Worm (Caenorhabditis elegans) whole organism, young adult: Measurements from ENCODE around the gene srt-32.

ENCODE experiments used
- C17E4.6 ChIP-seq: fragments of 200-800 bp; sonication (Bioruptor generic); IDR thresholded peaks from 2 replicates; pipeline ENCODE4 v1.3.6; 2022; ENCODE audit warnings: missing genetic modification reagents, missing genetic modification characterization, missing compliant biosample characterization
- F33H1.4 ChIP-seq: fragments of 200-800 bp; sonication (Bioruptor generic); IDR thresholded peaks from 2 replicates; pipeline ENCODE4 v1.3.6; 2022; ENCODE audit warnings: missing genetic modification reagents, missing genetic modification characterization, missing compliant biosample characterization
- F49E8.2 ChIP-seq: sonication (generic microtip); optimal IDR thresholded peaks from 3 replicates; lab custom pipeline; 2017; ENCODE audit warnings: missing genetic modification characterization, mild to moderate bottlenecking, missing compliant biosample characterization, antibody characterized with exemption, moderate library complexity; ENCODE audit not compliant: insufficient read depth
- F52B5.7 ChIP-seq: sonication (generic microtip); optimal IDR thresholded peaks from 2 replicates; lab custom pipeline; 2016; ENCODE audit warnings: mild to moderate bottlenecking, missing genetic modification characterization, missing compliant biosample characterization
- F55B11.4 ChIP-seq: sonication (generic microtip); optimal IDR thresholded peaks from 2 replicates; lab custom pipeline; 2016; ENCODE audit warnings: missing compliant biosample characterization, missing genetic modification characterization, borderline replicate concordance; ENCODE audit not compliant: insufficient read depth
- F57A8.1 ChIP-seq: fragments of 200-800 bp; sonication (Bioruptor generic); optimal IDR thresholded peaks from 2 replicates; lab custom pipeline; 2018; ENCODE audit warnings: mild to moderate bottlenecking, missing genetic modification characterization, moderate library complexity, missing compliant biosample characterization
- Y53G8AR.9 ChIP-seq: fragments of 200-800 bp; sonication (Bioruptor generic); conservative IDR thresholded peaks from 2 replicates; pipeline ENCODE4 v1.3.6; 2022; ENCODE audit warnings: missing genetic modification reagents, missing genetic modification characterization, missing compliant biosample characterization
- ZK185.1 ChIP-seq: sonication (generic microtip); optimal IDR thresholded peaks from 2 replicates; lab custom pipeline; 2016; ENCODE audit warnings: mild to moderate bottlenecking, missing genetic modification characterization, missing compliant biosample characterization; ENCODE audit not compliant: poor library complexity, severe bottlenecking
- ama-1 ChIP-seq, 3 experiments: fragments of 150-350 bp in 1 of 3; sonication (generic microtip) in 2 of 3; optimal IDR thresholded peaks; 2 replicates each; lab custom pipeline; 2014 to 2018; ENCODE audit warnings: missing biosample characterization in 2 of 3, missing genetic modification characterization in 2 of 3, missing genetic modification reagents in 2 of 3
- attf-3 ChIP-seq: fragments of 200-800 bp; sonication (Bioruptor generic); conservative IDR thresholded peaks from 2 replicates; pipeline ENCODE4 v1.3.6; 2022; ENCODE audit warnings: missing genetic modification reagents, missing genetic modification characterization, missing compliant biosample characterization
- cebp-1 ChIP-seq, 2 experiments: fragments of 200-800 bp in 1 of 2; sonication (Bioruptor generic) in 1 of 2; sonication (generic microtip) in 1 of 2; IDR thresholded peaks in 1 of 2; optimal IDR thresholded peaks in 1 of 2; 2 replicates each; pipeline versions ENCODE4 v1.3.6 to Lab custom; 2017 to 2022; ENCODE audit warnings: missing compliant biosample characterization in 2 of 2, missing genetic modification characterization in 2 of 2, mild to moderate bottlenecking in 1 of 2, missing genetic modification reagents in 1 of 2, moderate library complexity in 1 of 2
- cebp-2 ChIP-seq: fragments of 200-800 bp; sonication (Bioruptor generic); IDR thresholded peaks from 2 replicates; pipeline ENCODE4 v1.3.6; 2022; ENCODE audit warnings: missing genetic modification characterization, missing compliant biosample characterization
- ceh-27 ChIP-seq: fragments of 200-800 bp; sonication (Bioruptor generic); optimal IDR thresholded peaks from 2 replicates; lab custom pipeline; 2018; ENCODE audit warnings: mild to moderate bottlenecking, missing genetic modification characterization, moderate library complexity, missing compliant biosample characterization
- ceh-91 ChIP-seq: fragments of 200-800 bp; sonication (Bioruptor generic); IDR thresholded peaks from 2 replicates; pipeline ENCODE4 v1.3.6; 2022; ENCODE audit warnings: missing genetic modification reagents, missing genetic modification characterization, missing compliant biosample characterization
- chd-7 ChIP-seq: sonication (generic microtip); optimal IDR thresholded peaks from 2 replicates; lab custom pipeline; 2016; ENCODE audit warnings: mild to moderate bottlenecking, missing genetic modification characterization, moderate library complexity, missing compliant biosample characterization
- efl-1 ChIP-seq: fragments of 150-350 bp; optimal IDR thresholded peaks from 2 replicates; lab custom pipeline; 2014; ENCODE audit warnings: missing biosample characterization, missing genetic modification reagents, missing genetic modification characterization
- him-1 ChIP-seq: sonication (generic microtip); optimal IDR thresholded peaks from 2 replicates; lab custom pipeline; 2016; ENCODE audit warnings: missing genotype, missing genetic modification reagents, missing genetic modification characterization, missing compliant biosample characterization
- hlh-26 ChIP-seq: fragments of 200-800 bp; sonication (Bioruptor generic); conservative IDR thresholded peaks from 2 replicates; pipeline ENCODE4 v1.3.6; 2022; ENCODE audit warnings: missing genetic modification reagents, missing genetic modification characterization, missing compliant biosample characterization
- hmg-1.2 ChIP-seq: fragments of 200-800 bp; sonication (Bioruptor generic); IDR thresholded peaks from 2 replicates; pipeline ENCODE4 v1.3.6; 2022; ENCODE audit warnings: missing genetic modification reagents, missing genetic modification characterization, missing compliant biosample characterization
- let-526 ChIP-seq: fragments of 200-800 bp; sonication (Bioruptor generic); IDR thresholded peaks from 2 replicates; pipeline ENCODE4 v1.3.6; 2022; ENCODE audit warnings: missing genetic modification reagents, missing genetic modification characterization, missing compliant biosample characterization
- lin-40 ChIP-seq: sonication (generic microtip); optimal IDR thresholded peaks from 2 replicates; lab custom pipeline; 2016; ENCODE audit warnings: missing genetic modification characterization, mild to moderate bottlenecking, missing compliant biosample characterization, missing genotype, missing genetic modification reagents
- madf-10 ChIP-seq: sonication (generic microtip); optimal IDR thresholded peaks from 2 replicates; lab custom pipeline; 2016; ENCODE audit warnings: mild to moderate bottlenecking, missing genetic modification characterization, missing compliant biosample characterization
- madf-6 ChIP-seq: fragments of 200-800 bp; sonication (Bioruptor generic); IDR thresholded peaks from 2 replicates; pipeline ENCODE4 v1.3.6; 2022; ENCODE audit warnings: missing genetic modification reagents, missing genetic modification characterization, missing compliant biosample characterization
- madf-8 ChIP-seq: fragments of 200-800 bp; sonication (Bioruptor generic); conservative IDR thresholded peaks from 2 replicates; pipeline ENCODE4 v1.3.6; 2022; ENCODE audit warnings: missing genetic modification reagents, missing genetic modification characterization, missing compliant biosample characterization
- nfya-1 ChIP-seq: sonication (generic microtip); optimal IDR thresholded peaks from 2 replicates; lab custom pipeline; 2017; ENCODE audit warnings: antibody characterized with exemption, missing compliant biosample characterization, missing genetic modification characterization, borderline replicate concordance; ENCODE audit not compliant: insufficient read depth
- nfyb-1 ChIP-seq: fragments of 200-800 bp; sonication (Bioruptor generic); IDR thresholded peaks from 2 replicates; pipeline ENCODE4 v1.3.6; 2022; ENCODE audit warnings: missing genetic modification reagents, missing genetic modification characterization, missing compliant biosample characterization
- nhr-90 ChIP-seq: sonication (generic microtip); optimal IDR thresholded peaks from 2 replicates; lab custom pipeline; 2016; ENCODE audit warnings: missing genotype, mild to moderate bottlenecking, missing genetic modification characterization, missing compliant biosample characterization
- repo-1 ChIP-seq: sonication (generic microtip); optimal IDR thresholded peaks from 2 replicates; lab custom pipeline; 2017; ENCODE audit warnings: mild to moderate bottlenecking, missing genetic modification characterization, missing compliant biosample characterization
- sdz-38 ChIP-seq: sonication (generic microtip); optimal IDR thresholded peaks from 2 replicates; lab custom pipeline; 2016; ENCODE audit warnings: missing genotype, missing genetic modification characterization, missing compliant biosample characterization
- snpc-1.3 ChIP-seq: sonication (generic microtip); optimal IDR thresholded peaks from 2 replicates; lab custom pipeline; 2017; ENCODE audit warnings: missing genetic modification characterization, mild to moderate bottlenecking, missing compliant biosample characterization, antibody characterized with exemption, moderate library complexity, missing genotype, missing genetic modification reagents; ENCODE audit not compliant: insufficient read depth
- snpc-3.4 ChIP-seq: sonication (generic microtip); optimal IDR thresholded peaks from 2 replicates; lab custom pipeline; 2017; ENCODE audit warnings: missing genetic modification characterization, mild to moderate bottlenecking, missing compliant biosample characterization, antibody characterized with exemption, moderate library complexity, missing genotype, missing genetic modification reagents
- xnd-1 ChIP-seq: sonication (generic microtip); optimal IDR thresholded peaks from 2 replicates; lab custom pipeline; 2016; ENCODE audit warnings: missing genotype, missing genetic modification reagents, missing genetic modification characterization, missing compliant biosample characterization
- zim-3 ChIP-seq: sonication (generic microtip); optimal IDR thresholded peaks from 2 replicates; lab custom pipeline; 2017; ENCODE audit warnings: mild to moderate bottlenecking, missing genetic modification characterization, moderate library complexity, missing compliant biosample characterization
- ztf-3 ChIP-seq: fragments of 200-800 bp; sonication (Bioruptor generic); optimal IDR thresholded peaks from 2 replicates; lab custom pipeline; 2018; ENCODE audit warnings: mild to moderate bottlenecking, missing genetic modification characterization, missing compliant biosample characterization

srt-32 gene

ce11 chrV:14579619-14580018 lies 20.2 kb downstream of the srt-32 start, which contains the start of gene gar-3:
gar-3 (minus strand) TSS chrV:14579719.
- no peak for TF ChIP-seq F49E8.2 (tag; lab: Kevin White, UChicago)
- TF ChIP-seq F55B11.4 (tag; lab: Kevin White, UChicago), result no peak
- no peak for TF ChIP-seq snpc-3.4 (tag; lab: Kevin White, UChicago)
- TF ChIP-seq nhr-90 (tag; lab: Kevin White, UChicago), result no peak
- TF ChIP-seq cebp-1 (GFP tag; IDR thresholded peaks at IDR 0.05; lab: Robert Waterston, UW), result no peak
- TF ChIP-seq cebp-1 (tag; optimal IDR thresholded peaks at IDR 0.05; lab: Kevin White, UChicago), result no peak
- TF ChIP-seq C17E4.6, result no peak

DNA sequence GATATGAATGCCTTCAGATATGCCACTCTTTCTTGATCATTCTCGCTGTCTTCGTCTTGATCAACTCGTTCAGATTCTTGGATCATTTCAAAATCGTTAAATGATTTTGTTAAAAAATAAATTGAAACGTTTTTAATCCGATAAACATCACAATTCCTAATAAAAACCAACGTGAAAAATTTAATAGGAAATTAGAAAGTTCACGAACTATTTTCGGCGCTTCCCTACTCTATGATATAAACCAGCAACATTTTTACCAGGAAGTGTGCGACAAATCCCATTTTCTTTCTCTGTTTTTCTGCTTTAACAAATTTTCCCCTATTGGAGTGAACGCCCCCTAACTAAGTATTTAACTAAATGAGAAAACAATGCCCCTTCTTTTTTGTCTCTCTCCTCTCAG lies 25.9 kb downstream of the srt-32 start, which contains the start of gene Y40H4A.2:
Y40H4A.2 (minus strand) TSS at position 101 of the 400 bp plus-strand sequence.
- no peak for TF ChIP-seq zim-3 (tag; lab: Kevin White, UChicago)
- TF ChIP-seq ama-1 (optimal IDR thresholded peaks at IDR 0.05; lab: Kevin White, UChicago), result no peak
- no peak for TF ChIP-seq ama-1 (GFP tag; optimal IDR thresholded peaks at IDR 0.05; lab: Kevin White, UChicago)
- TF ChIP-seq ZK185.1 (tag; lab: Kevin White, UChicago), result no peak
- TF ChIP-seq F52B5.7 (tag; lab: Kevin White, UChicago), result no peak
- no peak for TF ChIP-seq ztf-3
- TF ChIP-seq F33H1.4 (GFP tag; lab: Robert Waterston, UW), result no peak
- TF ChIP-seq Y53G8AR.9 (GFP tag; lab: Robert Waterston, UW), result no peak
- TF ChIP-seq nfya-1, result no peak
- TF ChIP-seq efl-1 (GFP tag; lab: Kevin White, UChicago), result no peak
- no peak for TF ChIP-seq attf-3 (GFP tag; lab: Robert Waterston, UW)
- no peak for TF ChIP-seq chd-7 (tag; lab: Kevin White, UChicago)
- no peak for TF ChIP-seq snpc-3.4 (tag; lab: Kevin White, UChicago)
- no peak for TF ChIP-seq snpc-1.3 (tag; lab: Kevin White, UChicago)
- TF ChIP-seq cebp-2, result no peak
- no peak for TF ChIP-seq lin-40
- no peak for TF ChIP-seq madf-10
- no peak for TF ChIP-seq ceh-27
- no peak for TF ChIP-seq F57A8.1 (GFP tag; lab: Kevin White, UChicago)
- no peak for TF ChIP-seq him-1 (tag; lab: Kevin White, UChicago)

DNA sequence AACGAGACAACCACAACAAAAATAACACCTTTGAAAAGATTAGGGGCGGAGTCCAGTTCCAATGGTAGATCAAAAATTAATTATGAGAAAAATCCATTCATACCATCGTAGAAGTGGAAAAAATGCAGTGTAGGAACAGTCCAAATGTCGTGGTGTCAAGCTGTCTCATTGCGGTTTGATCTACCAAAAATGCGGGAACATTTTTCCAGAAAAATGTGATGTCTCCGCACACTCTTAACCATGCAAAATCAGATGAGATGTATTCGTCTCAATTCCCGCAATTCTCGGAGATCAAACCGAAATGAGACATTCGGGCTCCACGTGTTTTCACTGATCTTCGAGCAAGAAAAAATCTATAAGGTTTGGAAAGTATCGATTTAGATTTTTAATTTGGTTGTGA lies 34.7 kb downstream of the srt-32 start:
- TF ChIP-seq sdz-38, result no peak
- TF ChIP-seq efl-1 (GFP tag; lab: Kevin White, UChicago), result peak; percentile 38
- TF ChIP-seq hmg-1.2, result 0 out of 2 replicates have a peak, but pooled peaks have one; percentile 8
- peak; percentile 51 for TF ChIP-seq madf-8 (GFP tag; lab: Robert Waterston, UW)
- no peak for TF ChIP-seq hlh-26 (GFP tag; lab: Robert Waterston, UW)
- TF ChIP-seq ceh-91 (GFP tag; lab: Robert Waterston, UW), result peak; percentile 22; the same call in 1 of the 2 replicates
- TF ChIP-seq xnd-1, result peak; percentile 47
- peak; percentile 73 for TF ChIP-seq madf-6 (GFP tag; lab: Robert Waterston, UW)

- TF ChIP-seq repo-1 (peak; percentile 34), nfyb-1 (GFP tag; lab: Robert Waterston, UW) (peak; percentile 44; the same call in 1 of the 2 replicates), let-526 (GFP tag; lab: Robert Waterston, UW) (no peak)
Measured at ce11 chrV:14594943-14595342, 35.5 kb downstream of the srt-32 start.
